Worm (Caenorhabditis elegans) whole organism, mixed stage, embryonic: ENCODE data around the gene lis-1.

Experiments used
- blmp-1 ChIP-seq: fragments of 150-350 bp; optimal IDR thresholded peaks from 2 replicates; lab custom pipeline; 2014; ENCODE audit warnings: missing biosample characterization, missing genetic modification characterization
- ceh-43 ChIP-seq: fragments of 200-800 bp; sonication (Bioruptor generic); optimal IDR thresholded peaks from 2 replicates; lab custom pipeline; 2018; ENCODE audit warnings: mild to moderate bottlenecking, missing genetic modification characterization, moderate library complexity, missing compliant biosample characterization
- ceh-83 ChIP-seq: fragments of 200-800 bp; sonication (Bioruptor generic); optimal IDR thresholded peaks from 2 replicates; lab custom pipeline; 2018; ENCODE audit warnings: mild to moderate bottlenecking, missing genetic modification characterization, missing compliant biosample characterization
- cnd-1 ChIP-seq: fragments of 200-800 bp; sonication (Bioruptor generic); optimal IDR thresholded peaks from 2 replicates; lab custom pipeline; 2018; ENCODE audit warnings: mild to moderate bottlenecking, missing genetic modification characterization, missing compliant biosample characterization
- elt-1 ChIP-seq: sonication (generic microtip); optimal IDR thresholded peaks from 2 replicates; lab custom pipeline; 2017; ENCODE audit warnings: missing genetic modification characterization, mild to moderate bottlenecking, missing compliant biosample characterization, antibody characterized with exemption, moderate library complexity, borderline replicate concordance; ENCODE audit not compliant: insufficient read depth
- flh-1 ChIP-seq: fragments of 200-800 bp; sonication (Bioruptor generic); optimal IDR thresholded peaks from 2 replicates; lab custom pipeline; 2018; ENCODE audit warnings: mild to moderate bottlenecking, missing genetic modification characterization, moderate library complexity, missing compliant biosample characterization
- ham-2 ChIP-seq: fragments of 200-800 bp; sonication (Bioruptor generic); optimal IDR thresholded peaks from 2 replicates; lab custom pipeline; 2018; ENCODE audit warnings: mild to moderate bottlenecking, missing genetic modification characterization, missing compliant biosample characterization
- lin-32 ChIP-seq: fragments of 200-800 bp; sonication (Bioruptor generic); optimal IDR thresholded peaks from 2 replicates; lab custom pipeline; 2018; ENCODE audit warnings: mild to moderate bottlenecking, missing genetic modification characterization, missing compliant biosample characterization
- mab-5 ChIP-seq: fragments of 150-350 bp; optimal IDR thresholded peaks from 2 replicates; lab custom pipeline; 2014; ENCODE audit warnings: missing biosample characterization, missing genetic modification characterization
- nhr-2 ChIP-seq: fragments of 150-350 bp; optimal IDR thresholded peaks from 2 replicates; lab custom pipeline; 2014; ENCODE audit warnings: missing biosample characterization, missing genetic modification characterization
- nhr-237 ChIP-seq: fragments of 150-350 bp; optimal IDR thresholded peaks from 2 replicates; lab custom pipeline; 2014; ENCODE audit warnings: missing biosample characterization, missing genetic modification characterization
- nhr-76 ChIP-seq: sonication (generic microtip); optimal IDR thresholded peaks from 2 replicates; lab custom pipeline; 2017; ENCODE audit warnings: missing biosample characterization, missing genetic modification characterization
- snpc-4 ChIP-seq: fragments of 150-350 bp; optimal IDR thresholded peaks from 2 replicates; lab custom pipeline; 2014; ENCODE audit warnings: missing biosample characterization, missing genetic modification characterization
- unc-39 ChIP-seq: fragments of 150-350 bp; optimal IDR thresholded peaks from 2 replicates; lab custom pipeline; 2014; ENCODE audit warnings: missing biosample characterization, missing genetic modification characterization

lis-1 gene

DNA sequence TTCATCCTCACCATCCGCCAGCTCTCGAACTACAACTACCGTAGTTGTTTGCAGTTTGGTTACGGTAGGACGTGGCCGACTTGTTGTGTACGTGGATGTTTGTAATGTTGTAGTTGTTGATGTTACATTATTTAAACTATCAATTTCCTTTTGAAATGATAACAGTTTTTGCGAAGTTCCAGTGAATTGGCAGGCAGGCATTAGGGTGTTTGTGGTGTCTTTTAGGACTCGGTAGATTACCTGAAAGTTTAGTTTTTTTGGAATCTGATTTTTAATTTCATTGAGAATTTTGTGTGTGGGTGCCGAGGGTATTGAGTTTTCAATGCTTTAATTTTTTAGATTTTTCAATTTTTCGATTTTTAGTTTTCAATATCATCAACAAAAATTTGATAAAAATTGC lies 53.9 kb downstream of the lis-1 start, which contains the start of gene F53A2.11:
Gene F53A2.11 (minus strand): TSS at position 101 of the 400 bp plus-strand sequence.
- no peak for TF ChIP-seq snpc-4 (tag; lab: Kevin White, UChicago)
- no peak for TF ChIP-seq ceh-83 (GFP tag; lab: Kevin White, UChicago)
- TF ChIP-seq ham-2 (GFP tag; lab: Kevin White, UChicago): no peak
- no peak for TF ChIP-seq nhr-237 (tag; lab: Kevin White, UChicago)
- no peak for TF ChIP-seq elt-1 (tag; lab: Kevin White, UChicago)
- TF ChIP-seq blmp-1 (tag; lab: Kevin White, UChicago): no peak
- no peak for TF ChIP-seq lin-32 (GFP tag; lab: Kevin White, UChicago)
- no peak for TF ChIP-seq nhr-76 (tag; lab: Kevin White, UChicago)
- no peak for TF ChIP-seq flh-1 (GFP tag; lab: Kevin White, UChicago)
- no peak for TF ChIP-seq nhr-2 (tag; lab: Kevin White, UChicago)
- no peak for TF ChIP-seq cnd-1 (tag; lab: Kevin White, UChicago)
- TF ChIP-seq ceh-43 (GFP tag; lab: Kevin White, UChicago): no peak
- TF ChIP-seq mab-5: no peak
- no peak for TF ChIP-seq unc-39 (tag; lab: Kevin White, UChicago)
